Worm (Caenorhabditis elegans) whole organism, early embryonic: ENCODE results near the gene gsto-1.

Experiments used
- B0310.2 ChIP-seq: sonication (generic microtip); optimal IDR thresholded peaks from 2 replicates; lab custom pipeline; 2016; ENCODE audit warnings: mild to moderate bottlenecking, missing genetic modification characterization, missing compliant biosample characterization
- F13C5.2 ChIP-seq: sonication (generic microtip); optimal IDR thresholded peaks from 2 replicates; lab custom pipeline; 2017; ENCODE audit warnings: mild to moderate bottlenecking, missing genetic modification characterization, inconsistent platforms, missing compliant biosample characterization
- aly-1 ChIP-seq: sonication (generic microtip); optimal IDR thresholded peaks from 2 replicates; lab custom pipeline; 2016; ENCODE audit warnings: missing genetic modification characterization, missing compliant biosample characterization
- ama-1 ChIP-seq: fragments of 150-350 bp; optimal IDR thresholded peaks from 2 replicates; lab custom pipeline; 2014
- ceh-13 ChIP-seq: fragments of 200-800 bp; sonication (Bioruptor generic); optimal IDR thresholded peaks from 2 replicates; lab custom pipeline; 2018; ENCODE audit warnings: mild to moderate bottlenecking, missing genetic modification characterization, missing compliant biosample characterization
- ceh-36 ChIP-seq: sonication (generic microtip); optimal IDR thresholded peaks from 2 replicates; lab custom pipeline; 2016; ENCODE audit warnings: missing genetic modification characterization, inconsistent platforms, missing compliant biosample characterization
- hmbx-1 ChIP-seq: sonication (generic microtip); optimal IDR thresholded peaks from 2 replicates; lab custom pipeline; 2016; ENCODE audit warnings: mild to moderate bottlenecking, missing genetic modification characterization, missing compliant biosample characterization
- scrt-1 ChIP-seq: fragments of 200-800 bp; sonication (Bioruptor generic); IDR thresholded peaks from 2 replicates; pipeline ENCODE4 v1.3.6; 2022; ENCODE audit warnings: missing genetic modification characterization, missing compliant biosample characterization
- sea-1 ChIP-seq: fragments of 200-800 bp; sonication (Bioruptor generic); conservative IDR thresholded peaks from 2 replicates; pipeline ENCODE4 v1.3.6; 2022; ENCODE audit warnings: missing genetic modification characterization, missing compliant biosample characterization
- tbx-11 ChIP-seq: fragments of 200-800 bp; sonication (Bioruptor generic); IDR thresholded peaks from 2 replicates; pipeline ENCODE4 v1.3.6; 2022; ENCODE audit warnings: missing genetic modification characterization, missing compliant biosample characterization
- tbx-37 ChIP-seq: fragments of 200-800 bp; sonication (Bioruptor generic); conservative IDR thresholded peaks from 2 replicates; pipeline ENCODE4 v1.3.6; 2022; ENCODE audit warnings: missing genetic modification reagents, missing genetic modification characterization, missing compliant biosample characterization
- tra-4 ChIP-seq: sonication (generic microtip); optimal IDR thresholded peaks from 2 replicates; lab custom pipeline; 2017; ENCODE audit warnings: missing genetic modification characterization, missing compliant biosample characterization

DNA sequence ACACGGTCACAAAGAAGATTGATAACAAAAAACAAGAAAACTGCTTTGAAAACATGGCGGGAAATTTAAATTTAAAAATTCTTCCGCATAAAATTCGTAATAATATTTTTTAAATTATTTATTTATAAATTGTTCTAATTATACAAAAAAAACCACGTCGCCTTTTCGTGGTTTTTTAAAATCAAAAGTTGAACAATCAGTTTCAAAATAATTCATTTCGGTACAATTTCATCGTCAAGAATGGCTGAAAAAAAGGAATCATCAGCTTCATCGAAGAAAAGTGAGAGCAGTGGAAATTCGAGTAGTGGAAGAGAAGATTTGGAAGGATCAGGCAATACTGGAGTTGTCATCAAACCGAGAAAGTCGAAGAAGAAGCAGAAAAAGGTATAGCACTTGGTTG lies 22.3 kb upstream of the gsto-1 start, which contains the start of the genes F54H12.8 and F54H12.7:
- TF ChIP-seq ama-1 (lab: Kevin White, UChicago): no peak
- no peak for TF ChIP-seq tra-4 (tag; lab: Kevin White, UChicago)
- no peak for TF ChIP-seq hmbx-1
- no peak for TF ChIP-seq F13C5.2 (tag; lab: Kevin White, UChicago)
- no peak for TF ChIP-seq tbx-37 (GFP tag; lab: Robert Waterston, UW)
- no peak for TF ChIP-seq B0310.2 (tag; lab: Kevin White, UChicago)
- TF ChIP-seq aly-1 (tag; lab: Kevin White, UChicago): no peak
- no peak for TF ChIP-seq scrt-1 (GFP tag; lab: Robert Waterston, UW)
- no peak for TF ChIP-seq tbx-11 (GFP tag; lab: Robert Waterston, UW)
- TF ChIP-seq ceh-13: no peak
- TF ChIP-seq sea-1 (GFP tag; lab: Robert Waterston, UW): no peak
- no peak for TF ChIP-seq ceh-36 (tag; lab: Kevin White, UChicago)
